Fruit fly (Drosophila melanogaster): ENCODE results near the gene CG43389.

dm6 chr3L:3204348-3204747, 43.5 kb upstream of the CG43389 start, which contains the start of gene CG33159:
- TF ChIP-seq Abd-B (GFP tag; optimal IDR thresholded peaks at IDR 0.05): no peak
- TF ChIP-seq pan (optimal IDR thresholded peaks at IDR 0.05): no peak
- no peak for TF ChIP-seq usp (GFP tag; optimal IDR thresholded peaks at IDR 0.05)
- TF ChIP-seq tai (GFP tag; optimal IDR thresholded peaks at IDR 0.05): no peak
- no peak for TF ChIP-seq Mio (GFP tag; optimal IDR thresholded peaks at IDR 0.05)
- no peak for TF ChIP-seq dl (GFP tag; optimal IDR thresholded peaks at IDR 0.05; ENCODE audit: insufficient read depth in 1 of 2, partially characterized antibody in 2 of 2)
- no peak for TF ChIP-seq Jra (GFP tag; optimal IDR thresholded peaks at IDR 0.05)
- no peak for TF ChIP-seq Sp1 (GFP tag; optimal IDR thresholded peaks at IDR 0.05)
- no peak for TF ChIP-seq h (GFP tag; optimal IDR thresholded peaks at IDR 0.05)
- no peak for TF ChIP-seq ey (GFP tag; optimal IDR thresholded peaks at IDR 0.05)
- no peak for TF ChIP-seq Dfd (GFP tag; optimal IDR thresholded peaks at IDR 0.05)
- no peak for TF ChIP-seq lola (GFP tag; optimal IDR thresholded peaks at IDR 0.05)
- no peak for TF ChIP-seq psq (GFP tag; optimal IDR thresholded peaks at IDR 0.05)
- no peak for TF ChIP-seq Myc (optimal IDR thresholded peaks at IDR 0.05)
